Worm (Caenorhabditis elegans): ENCODE results near the gene lyst-1.
A peak's percentile ranks its signal among the peaks of the same experiment; 100 is the strongest.

lyst-1 gene

ce11 chrX:12093043-12093442, 47.9 kb downstream of the lyst-1 start, which contains the start of gene W03G11.4:
W03G11.4 (minus strand) TSS chrX:12093143.
- TF ChIP-seq scrt-1 (GFP tag; IDR thresholded peaks at IDR 0.05) = no peak
- TF ChIP-seq pes-1 (GFP tag; IDR thresholded peaks at IDR 0.05) = no peak
- no peak for TF ChIP-seq ceh-36 (tag; optimal IDR thresholded peaks at IDR 0.05)
- no peak for TF ChIP-seq F13C5.2 (tag; optimal IDR thresholded peaks at IDR 0.05)
- no peak for TF ChIP-seq tra-4 (tag; optimal IDR thresholded peaks at IDR 0.05)
- TF ChIP-seq hmg-4 (GFP tag; optimal IDR thresholded peaks at IDR 0.05) = no peak
- no peak for TF ChIP-seq ceh-13 (GFP tag; optimal IDR thresholded peaks at IDR 0.05)

DNA sequence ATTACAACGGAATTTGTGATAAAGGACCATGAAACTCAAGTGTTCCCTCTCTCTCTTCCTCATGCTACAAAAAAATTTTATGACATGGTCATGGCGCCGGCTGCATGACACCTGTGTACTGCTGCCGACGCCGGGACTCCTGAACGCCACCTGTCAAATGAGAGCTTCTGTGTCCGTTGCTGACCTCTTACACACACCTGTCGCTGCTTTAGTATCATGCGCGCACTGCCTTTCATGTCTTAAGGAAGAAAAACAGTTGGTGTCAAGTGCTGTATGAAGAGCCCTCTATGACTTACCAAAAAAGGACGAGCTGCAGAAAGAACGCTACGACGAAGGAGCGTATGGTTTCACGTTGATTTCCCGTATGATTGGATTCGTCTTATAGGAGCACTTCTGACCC, 48.3 kb downstream of the lyst-1 start:
- no peak for TF ChIP-seq tbx-11 (GFP tag; IDR thresholded peaks at IDR 0.05)
- no peak for TF ChIP-seq hmbx-1 (tag; optimal IDR thresholded peaks at IDR 0.05)
- no peak for TF ChIP-seq aly-1 (tag; optimal IDR thresholded peaks at IDR 0.05)

ce11 chrX:12086297-12086696, 54.7 kb downstream of the lyst-1 start:
- TF ChIP-seq B0310.2 (tag; optimal IDR thresholded peaks at IDR 0.05) (no peak), aly-1 (tag; optimal IDR thresholded peaks at IDR 0.05) (peak; percentile 1), hmg-4 (GFP tag; optimal IDR thresholded peaks at IDR 0.05) (peak; percentile 27), ceh-36 (tag; optimal IDR thresholded peaks at IDR 0.05) (peak; percentile 26)

DNA sequence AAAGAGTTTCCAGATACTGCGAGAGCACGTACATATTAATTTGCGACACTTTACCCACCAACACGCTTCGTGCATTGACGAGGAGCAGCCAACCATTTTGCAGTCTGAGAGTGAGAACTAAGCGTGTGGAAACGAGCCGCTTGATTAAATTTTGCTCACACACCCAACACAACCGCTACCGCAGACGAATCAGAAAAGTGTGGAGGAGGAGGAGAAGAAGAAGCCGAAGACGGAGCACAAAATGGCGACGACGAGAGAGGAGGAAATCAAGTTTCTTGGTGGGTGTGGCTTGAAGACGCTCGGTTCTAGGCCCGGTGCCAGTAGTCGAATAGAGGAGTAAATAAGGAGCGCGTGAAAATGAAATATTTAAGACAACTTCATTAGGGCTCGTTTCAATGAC, 58.1 kb downstream of the lyst-1 start:
- no peak for TF ChIP-seq aly-1 (tag; optimal IDR thresholded peaks at IDR 0.05)
- no peak for TF ChIP-seq hmg-4 (GFP tag; optimal IDR thresholded peaks at IDR 0.05)
- no peak for TF ChIP-seq tra-4 (tag; optimal IDR thresholded peaks at IDR 0.05)
- no peak for TF ChIP-seq tbx-11 (GFP tag; IDR thresholded peaks at IDR 0.05)
- no peak for TF ChIP-seq tbx-37 (GFP tag; conservative IDR thresholded peaks at IDR 0.05)
- TF ChIP-seq hmbx-1 (tag; optimal IDR thresholded peaks at IDR 0.05) = no peak
- TF ChIP-seq ceh-36 (tag; optimal IDR thresholded peaks at IDR 0.05) = no peak

ce11 chrX:12081250-12081649, 59.7 kb downstream of the lyst-1 start:
- TF ChIP-seq F13C5.2 (tag; optimal IDR thresholded peaks at IDR 0.05) (no peak), scrt-1 (GFP tag; IDR thresholded peaks at IDR 0.05) (no peak), hmbx-1 (tag; optimal IDR thresholded peaks at IDR 0.05) (no peak), ceh-36 (tag; optimal IDR thresholded peaks at IDR 0.05) (no peak), ets-7 (tag; optimal IDR thresholded peaks at IDR 0.05) (no peak), flt-1 (GFP tag; IDR thresholded peaks at IDR 0.05) (no peak), ceh-13 (GFP tag; optimal IDR thresholded peaks at IDR 0.05) (no peak)

ce11 chrX:12080581-12081162, 60.3 kb downstream of the lyst-1 start:
- TF ChIP-seq flt-1 (GFP tag; IDR thresholded peaks at IDR 0.05) (no peak), hmg-4 (GFP tag; optimal IDR thresholded peaks at IDR 0.05) (no peak), tra-4 (tag; optimal IDR thresholded peaks at IDR 0.05) (no peak), pes-1 (GFP tag; IDR thresholded peaks at IDR 0.05) (no peak), ceh-36 (tag; optimal IDR thresholded peaks at IDR 0.05) (no peak), sea-1 (GFP tag; conservative IDR thresholded peaks at IDR 0.05) (no peak), tbx-11 (GFP tag; IDR thresholded peaks at IDR 0.05) (no peak)
